Worm (Caenorhabditis elegans) whole organism, young adult: ENCODE results near the gene Y61A9LA.12.

Source experiments
- B0019.2 ChIP-seq: fragments of 200-800 bp; sonication (Bioruptor generic); conservative IDR thresholded peaks from 2 replicates; pipeline ENCODE4 v1.3.6; 2022; ENCODE audit warnings: missing genetic modification reagents, missing genetic modification characterization, missing compliant biosample characterization
- B0336.3 ChIP-seq: fragments of 200-800 bp; sonication (Bioruptor generic); IDR thresholded peaks from 2 replicates; pipeline ENCODE4 v1.3.6; 2022; ENCODE audit warnings: missing genetic modification characterization, missing compliant biosample characterization
- D2030.7 ChIP-seq: fragments of 200-800 bp; sonication (Bioruptor generic); IDR thresholded peaks from 2 replicates; pipeline ENCODE4 v1.3.6; 2022; ENCODE audit warnings: missing genetic modification reagents, missing genetic modification characterization, missing compliant biosample characterization
- F23B12.7 ChIP-seq: sonication (generic microtip); optimal IDR thresholded peaks from 2 replicates; lab custom pipeline; 2017; ENCODE audit warnings: missing genetic modification characterization, mild to moderate bottlenecking, missing compliant biosample characterization, antibody characterized with exemption, moderate library complexity; ENCODE audit not compliant: insufficient read depth
- T07F8.4 ChIP-seq: sonication (generic microtip); optimal IDR thresholded peaks from 2 replicates; lab custom pipeline; 2016; ENCODE audit warnings: mild to moderate bottlenecking, missing genetic modification characterization, moderate library complexity, missing compliant biosample characterization
- Y53F4B.3 ChIP-seq: fragments of 200-800 bp; sonication (Bioruptor generic); IDR thresholded peaks from 2 replicates; pipeline ENCODE4 v1.3.6; 2022; ENCODE audit warnings: missing genetic modification reagents, missing genetic modification characterization, missing compliant biosample characterization
- Y53G8AR.9 ChIP-seq: fragments of 200-800 bp; sonication (Bioruptor generic); conservative IDR thresholded peaks from 2 replicates; pipeline ENCODE4 v1.3.6; 2022; ENCODE audit warnings: missing genetic modification reagents, missing genetic modification characterization, missing compliant biosample characterization
- Y95B8A.8 ChIP-seq: fragments of 200-800 bp; sonication (Bioruptor generic); IDR thresholded peaks from 2 replicates; pipeline ENCODE4 v1.3.6; 2022; ENCODE audit warnings: missing genetic modification reagents, missing genetic modification characterization, missing compliant biosample characterization
- ama-1 ChIP-seq, 3 experiments: fragments of 150-350 bp in 1 of 3; sonication (generic microtip) in 2 of 3; optimal IDR thresholded peaks; 2 replicates each; lab custom pipeline; 2014 to 2018; ENCODE audit warnings: missing biosample characterization in 2 of 3, missing genetic modification characterization in 2 of 3, missing genetic modification reagents in 2 of 3
- aptf-3 ChIP-seq: fragments of 200-800 bp; sonication (Bioruptor generic); IDR thresholded peaks from 2 replicates; pipeline ENCODE4 v1.3.6; 2022; ENCODE audit warnings: missing genetic modification characterization, missing compliant biosample characterization
- atf-7 ChIP-seq: sonication (generic microtip); optimal IDR thresholded peaks from 2 replicates; lab custom pipeline; 2017; ENCODE audit warnings: mild to moderate bottlenecking, missing genetic modification characterization, missing compliant biosample characterization
- athp-1 ChIP-seq: sonication (generic microtip); optimal IDR thresholded peaks from 2 replicates; lab custom pipeline; 2017; ENCODE audit warnings: mild to moderate bottlenecking, missing genetic modification characterization, missing compliant biosample characterization
- attf-6 ChIP-seq: fragments of 200-800 bp; sonication (Bioruptor generic); IDR thresholded peaks from 2 replicates; pipeline ENCODE4 v1.3.6; 2022; ENCODE audit warnings: missing genetic modification reagents, missing genetic modification characterization, missing compliant biosample characterization
- bed-2 ChIP-seq: fragments of 200-800 bp; sonication (Bioruptor generic); IDR thresholded peaks from 2 replicates; pipeline ENCODE4 v1.3.6; 2022; ENCODE audit warnings: missing genetic modification reagents, missing genetic modification characterization, missing compliant biosample characterization
- cebp-1 ChIP-seq, 2 experiments: fragments of 200-800 bp in 1 of 2; sonication (Bioruptor generic) in 1 of 2; sonication (generic microtip) in 1 of 2; IDR thresholded peaks in 1 of 2; optimal IDR thresholded peaks in 1 of 2; 2 replicates each; pipeline versions ENCODE4 v1.3.6 to Lab custom; 2017 to 2022; ENCODE audit warnings: missing compliant biosample characterization in 2 of 2, missing genetic modification characterization in 2 of 2, mild to moderate bottlenecking in 1 of 2, missing genetic modification reagents in 1 of 2, moderate library complexity in 1 of 2
- ceh-100 ChIP-seq: fragments of 200-800 bp; sonication (Bioruptor generic); IDR thresholded peaks from 2 replicates; pipeline ENCODE4 v1.3.6; 2022; ENCODE audit warnings: missing genetic modification reagents, missing genetic modification characterization, missing compliant biosample characterization
- egrh-3 ChIP-seq: fragments of 200-800 bp; sonication (Bioruptor generic); IDR thresholded peaks from 2 replicates; pipeline ENCODE4 v1.3.6; 2022; ENCODE audit warnings: missing genetic modification reagents, missing genetic modification characterization, missing compliant biosample characterization
- gei-17 ChIP-seq: fragments of 200-800 bp; sonication (Bioruptor generic); optimal IDR thresholded peaks from 2 replicates; lab custom pipeline; 2018; ENCODE audit warnings: mild to moderate bottlenecking, missing genetic modification characterization, missing compliant biosample characterization
- hmg-1.2 ChIP-seq: fragments of 200-800 bp; sonication (Bioruptor generic); IDR thresholded peaks from 2 replicates; pipeline ENCODE4 v1.3.6; 2022; ENCODE audit warnings: missing genetic modification reagents, missing genetic modification characterization, missing compliant biosample characterization
- hsf-1 ChIP-seq: fragments of 200-800 bp; sonication (Bioruptor generic); IDR thresholded peaks from 2 replicates; pipeline ENCODE4 v1.3.6; 2022; ENCODE audit warnings: missing genetic modification reagents, missing genetic modification characterization, missing compliant biosample characterization
- let-607 ChIP-seq, 2 experiments: fragments of 200-800 bp in 1 of 2; sonication (Bioruptor generic) in 1 of 2; sonication (generic microtip) in 1 of 2; optimal IDR thresholded peaks; 2 replicates each; lab custom pipeline; 2016 to 2018; ENCODE audit warnings: mild to moderate bottlenecking in 2 of 2, missing compliant biosample characterization in 2 of 2, missing genetic modification characterization in 2 of 2, moderate library complexity in 2 of 2, missing genotype in 1 of 2
- lin-40 ChIP-seq: sonication (generic microtip); optimal IDR thresholded peaks from 2 replicates; lab custom pipeline; 2016; ENCODE audit warnings: missing genetic modification characterization, mild to moderate bottlenecking, missing compliant biosample characterization, missing genotype, missing genetic modification reagents
- madf-6 ChIP-seq: fragments of 200-800 bp; sonication (Bioruptor generic); IDR thresholded peaks from 2 replicates; pipeline ENCODE4 v1.3.6; 2022; ENCODE audit warnings: missing genetic modification reagents, missing genetic modification characterization, missing compliant biosample characterization
- nfyb-1 ChIP-seq: fragments of 200-800 bp; sonication (Bioruptor generic); IDR thresholded peaks from 2 replicates; pipeline ENCODE4 v1.3.6; 2022; ENCODE audit warnings: missing genetic modification reagents, missing genetic modification characterization, missing compliant biosample characterization
- nhr-179 ChIP-seq: sonication (generic microtip); optimal IDR thresholded peaks from 2 replicates; lab custom pipeline; 2016; ENCODE audit warnings: mild to moderate bottlenecking, missing genetic modification characterization, missing compliant biosample characterization
- nhr-80 ChIP-seq: sonication (generic microtip); optimal IDR thresholded peaks from 2 replicates; lab custom pipeline; 2016; ENCODE audit warnings: missing genetic modification characterization, missing compliant biosample characterization
- snpc-3.4 ChIP-seq: sonication (generic microtip); optimal IDR thresholded peaks from 2 replicates; lab custom pipeline; 2017; ENCODE audit warnings: missing genetic modification characterization, mild to moderate bottlenecking, missing compliant biosample characterization, antibody characterized with exemption, moderate library complexity, missing genotype, missing genetic modification reagents
- tbx-9 ChIP-seq: sonication (generic microtip); optimal IDR thresholded peaks from 2 replicates; lab custom pipeline; 2016; ENCODE audit warnings: borderline replicate concordance, missing genetic modification characterization, inconsistent platforms, missing compliant biosample characterization
- unc-62 ChIP-seq: fragments of 150-350 bp; optimal IDR thresholded peaks from 2 replicates; lab custom pipeline; 2014; ENCODE audit warnings: missing biosample characterization, missing genetic modification reagents, missing genetic modification characterization
- zfh-2 ChIP-seq: fragments of 200-800 bp; sonication (Bioruptor generic); conservative IDR thresholded peaks from 2 replicates; pipeline ENCODE4 v1.3.6; 2022; ENCODE audit warnings: missing genetic modification reagents, missing genetic modification characterization, missing compliant biosample characterization
- ztf-26 ChIP-seq: sonication (generic microtip); optimal IDR thresholded peaks from 2 replicates; lab custom pipeline; 2017; ENCODE audit warnings: missing genetic modification characterization, missing compliant biosample characterization
- ztf-3 ChIP-seq: fragments of 200-800 bp; sonication (Bioruptor generic); optimal IDR thresholded peaks from 2 replicates; lab custom pipeline; 2018; ENCODE audit warnings: mild to moderate bottlenecking, missing genetic modification characterization, missing compliant biosample characterization

The Y61A9LA.12 gene

DNA sequence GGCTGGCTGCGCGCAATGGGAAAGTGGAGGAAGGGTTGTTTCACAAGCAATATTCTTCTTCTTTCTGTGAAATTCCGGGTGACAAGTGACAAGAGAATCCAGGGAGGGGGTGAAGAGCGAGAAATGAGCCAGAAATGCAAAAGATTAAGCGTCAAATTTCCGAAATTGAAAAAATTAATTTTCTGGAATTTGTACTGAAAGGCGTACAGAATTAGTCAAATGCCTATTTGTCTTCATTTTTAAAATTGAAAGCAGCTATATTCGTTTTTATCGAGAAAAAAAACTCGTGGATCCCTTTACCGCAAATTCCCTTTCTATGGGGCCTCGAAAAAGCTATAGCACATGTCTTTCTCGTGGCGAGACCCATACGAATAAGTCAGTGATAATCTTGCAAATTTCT is 17.9 kb upstream of the Y61A9LA.12 start:
- TF ChIP-seq gei-17 (GFP tag; lab: Kevin White, UChicago) (no peak), unc-62 (no peak), hmg-1.2 (GFP tag; lab: Robert Waterston, UW) (no peak), attf-6 (no peak), B0019.2 (no peak), nhr-179 (tag; lab: Kevin White, UChicago) (no peak), atf-7 (tag; lab: Kevin White, UChicago) (no peak), aptf-3 (GFP tag; lab: Robert Waterston, UW) (no peak), bed-2 (no peak), Y53F4B.3 (no peak)

DNA sequence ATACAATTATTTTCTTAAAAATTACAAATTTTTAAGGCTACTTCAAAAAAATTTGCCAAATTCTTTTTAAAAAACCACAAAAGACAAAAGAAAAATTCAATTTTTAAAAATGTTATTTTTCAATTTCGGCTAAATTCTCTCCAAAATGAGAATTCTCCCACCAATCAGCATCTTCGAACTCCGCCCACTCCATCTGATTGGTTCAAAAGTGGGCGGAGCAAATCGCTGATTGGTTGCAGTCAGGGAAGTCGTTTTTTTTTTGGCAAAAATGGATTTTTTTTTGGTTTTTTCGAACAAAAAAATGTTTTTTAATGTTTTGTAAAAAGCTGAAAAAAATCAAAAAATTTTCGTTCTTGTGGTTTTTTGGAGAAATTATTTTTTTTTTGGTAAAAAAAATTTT is 13.8 kb upstream of the Y61A9LA.12 start:
- TF ChIP-seq T07F8.4 (tag; lab: Kevin White, UChicago) (no peak), nfyb-1 (peak; percentile 76), ztf-3 (GFP tag; lab: Kevin White, UChicago) (no peak)

DNA sequence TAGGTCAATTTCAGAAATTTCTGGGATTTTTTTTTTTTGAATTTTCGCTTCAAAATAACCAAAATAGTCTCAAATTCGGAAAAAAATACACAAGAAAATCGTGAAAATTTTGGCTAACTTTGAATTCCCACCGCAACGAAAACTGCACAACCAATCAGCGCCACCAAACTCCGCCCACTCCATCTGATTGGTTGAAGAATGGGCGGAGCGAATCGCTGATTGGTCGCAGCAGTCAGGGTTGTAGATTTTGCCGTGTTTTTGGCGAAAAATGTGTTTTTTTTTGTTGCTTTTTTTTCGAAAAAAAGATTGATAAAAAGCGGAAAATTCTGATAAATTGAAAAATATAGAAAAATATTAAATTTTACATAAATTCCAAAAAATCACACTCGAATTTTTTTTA is 6.8 kb upstream of the Y61A9LA.12 start:
- TF ChIP-seq let-607 (tag; optimal IDR thresholded peaks at IDR 0.05; lab: Kevin White, UChicago) (no peak), ztf-26 (tag; lab: Kevin White, UChicago) (no peak), nfyb-1 (peak; percentile 45; the same call in 1 of the 2 replicates)

DNA sequence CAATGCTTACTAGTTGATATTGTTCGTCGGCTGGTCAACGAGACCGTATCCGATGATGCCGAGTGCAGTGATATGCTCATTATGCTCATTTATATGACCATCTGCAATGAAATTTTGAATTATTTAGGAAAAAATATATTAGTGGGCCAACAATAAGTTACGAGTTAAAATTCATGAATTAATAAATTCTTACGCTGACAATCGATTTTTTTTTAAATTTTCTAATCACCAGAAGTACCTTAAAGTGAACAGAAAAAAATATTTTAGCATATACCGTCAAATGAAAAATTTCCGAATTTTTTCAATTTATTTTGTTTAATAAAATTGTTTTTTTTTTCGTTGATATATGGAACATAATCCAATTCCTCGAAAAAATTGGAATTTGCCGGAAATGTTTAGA is 4.5 kb upstream of the Y61A9LA.12 start, which contains the start of gene sos-1:
Gene sos-1 (minus strand): TSS at position 101 of the 400 bp plus-strand sequence.
- TF ChIP-seq tbx-9 (tag; lab: Kevin White, UChicago), result no peak
- no peak for TF ChIP-seq hsf-1 (GFP tag; lab: Robert Waterston, UW)
- TF ChIP-seq egrh-3 (GFP tag; lab: Robert Waterston, UW), result no peak
- no peak for TF ChIP-seq gei-17 (GFP tag; lab: Kevin White, UChicago)
- TF ChIP-seq snpc-3.4 (tag; lab: Kevin White, UChicago), result no peak
- TF ChIP-seq ceh-100 (GFP tag; lab: Robert Waterston, UW), result no peak
- TF ChIP-seq ztf-3 (GFP tag; lab: Kevin White, UChicago), result no peak
- TF ChIP-seq bed-2, result no peak
- TF ChIP-seq Y53G8AR.9 (GFP tag; lab: Robert Waterston, UW), result no peak
- TF ChIP-seq cebp-1 (GFP tag; IDR thresholded peaks at IDR 0.05; lab: Robert Waterston, UW), result no peak
- no peak for TF ChIP-seq cebp-1 (tag; optimal IDR thresholded peaks at IDR 0.05; lab: Kevin White, UChicago)
- no peak for TF ChIP-seq F23B12.7 (tag; lab: Kevin White, UChicago)
- no peak for TF ChIP-seq Y95B8A.8 (GFP tag; lab: Robert Waterston, UW)
- no peak for TF ChIP-seq madf-6 (GFP tag; lab: Robert Waterston, UW)
- no peak for TF ChIP-seq D2030.7 (GFP tag; lab: Robert Waterston, UW)

DNA sequence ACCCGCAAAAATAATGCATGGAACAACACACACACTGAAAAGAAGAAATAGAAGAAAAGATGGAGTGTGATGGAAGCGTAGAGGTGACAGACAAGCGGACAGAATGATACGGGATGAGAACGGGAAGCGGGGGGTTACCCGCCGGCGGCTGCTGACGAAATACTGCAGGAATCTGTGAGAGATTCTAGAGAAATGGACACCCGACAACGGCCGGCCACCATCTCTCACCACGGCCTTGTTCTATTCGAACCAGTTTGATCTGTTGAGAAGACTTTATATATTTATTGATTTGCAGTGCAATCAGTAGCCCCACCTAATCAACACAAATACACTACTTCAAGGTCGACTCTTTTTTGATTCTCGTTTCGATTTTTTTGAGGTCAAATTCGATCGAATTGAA is 3.2 kb upstream of the Y61A9LA.12 start:
- TF ChIP-seq ama-1 (optimal IDR thresholded peaks at IDR 0.05; lab: Kevin White, UChicago), result no peak
- no peak for TF ChIP-seq ama-1 (GFP tag; optimal IDR thresholded peaks at IDR 0.05; lab: Kevin White, UChicago)
- no peak for TF ChIP-seq athp-1 (tag; lab: Kevin White, UChicago)
- peak; percentile 70 for TF ChIP-seq zfh-2 (GFP tag; lab: Robert Waterston, UW)
- TF ChIP-seq lin-40, result peak; percentile 17
- peak; percentile 49; the same call in 1 of the 2 replicates for TF ChIP-seq hmg-1.2 (GFP tag; lab: Robert Waterston, UW)
- peak; percentile 13 for TF ChIP-seq ztf-26 (tag; lab: Kevin White, UChicago)
- 0 out of 2 replicates have a peak, but pooled peaks have one; percentile 24 for TF ChIP-seq B0336.3
- peak; percentile 50 for TF ChIP-seq nhr-80
- TF ChIP-seq let-607 (tag; optimal IDR thresholded peaks at IDR 0.05; lab: Kevin White, UChicago), result peak in 1 of 2 experiments; percentile 7
